Worm (Caenorhabditis elegans) whole organism, L4 larva: Measurements from ENCODE around the gene rfc-4.

Experiments
- F10B5.3 ChIP-seq: sonication (generic microtip); optimal IDR thresholded peaks from 2 replicates; lab custom pipeline; 2016; ENCODE audit warnings: mild to moderate bottlenecking, missing genetic modification characterization, missing compliant biosample characterization
- F49E8.2 ChIP-seq: sonication (generic microtip); optimal IDR thresholded peaks from 2 replicates; lab custom pipeline; 2016; ENCODE audit warnings: missing compliant biosample characterization, mild to moderate bottlenecking, missing genetic modification characterization, borderline replicate concordance
- T20F7.1 ChIP-seq: fragments of 200-800 bp; sonication (Bioruptor generic); optimal IDR thresholded peaks from 2 replicates; lab custom pipeline; 2018; ENCODE audit warnings: mild to moderate bottlenecking, missing genetic modification characterization, missing compliant biosample characterization
- Y5F2A.4 ChIP-seq: fragments of 200-800 bp; sonication (Bioruptor generic); optimal IDR thresholded peaks from 2 replicates; lab custom pipeline; 2018; ENCODE audit warnings: mild to moderate bottlenecking, missing genetic modification characterization, missing compliant biosample characterization
- arid-1 ChIP-seq: fragments of 200-800 bp; sonication (Bioruptor generic); conservative IDR thresholded peaks from 2 replicates; pipeline ENCODE4 v1.3.6; 2022; ENCODE audit warnings: missing genetic modification reagents, missing genetic modification characterization, missing compliant biosample characterization
- attf-4 ChIP-seq: sonication (generic microtip); optimal IDR thresholded peaks from 3 replicates; lab custom pipeline; 2017; ENCODE audit warnings: missing biosample characterization, missing genetic modification characterization
- ceh-82 ChIP-seq: sonication (generic microtip); optimal IDR thresholded peaks from 2 replicates; lab custom pipeline; 2017; ENCODE audit warnings: missing biosample characterization, missing genetic modification characterization
- ctbp-1 ChIP-seq: fragments of 200-800 bp; sonication (Bioruptor generic); IDR thresholded peaks from 2 replicates; pipeline ENCODE4 v1.3.6; 2022; ENCODE audit warnings: missing genetic modification reagents, missing genetic modification characterization, missing compliant biosample characterization
- daf-16 ChIP-seq, 3 experiments: sonication (generic microtip); optimal IDR thresholded peaks; 2 replicates each; lab custom pipeline; 2016 to 2017; ENCODE audit warnings: missing genetic modification characterization in 3 of 3, missing genetic modification reagents in 3 of 3, mild to moderate bottlenecking in 2 of 3, missing compliant biosample characterization in 2 of 3, missing biosample characterization in 1 of 3, moderate library complexity in 1 of 3
- daf-19 ChIP-seq: fragments of 200-800 bp; sonication (Bioruptor generic); conservative IDR thresholded peaks from 2 replicates; pipeline ENCODE4 v1.3.6; 2022; ENCODE audit warnings: missing genetic modification characterization, missing compliant biosample characterization
- daf-8 ChIP-seq: fragments of 200-800 bp; sonication (Bioruptor generic); IDR thresholded peaks from 2 replicates; pipeline ENCODE4 v1.3.6; 2022; ENCODE audit warnings: missing genetic modification characterization, missing compliant biosample characterization
- dmd-9 ChIP-seq: fragments of 200-800 bp; sonication (Bioruptor generic); IDR thresholded peaks from 2 replicates; pipeline ENCODE4 v1.3.6; 2022; ENCODE audit warnings: missing genetic modification reagents, missing genetic modification characterization, missing compliant biosample characterization
- duxl-1 ChIP-seq: sonication (generic microtip); optimal IDR thresholded peaks from 2 replicates; lab custom pipeline; 2016; ENCODE audit warnings: mild to moderate bottlenecking, missing genetic modification characterization, moderate library complexity, missing compliant biosample characterization; ENCODE audit not compliant: poor library complexity
- dve-1 ChIP-seq: sonication (generic microtip); optimal IDR thresholded peaks from 2 replicates; lab custom pipeline; 2017; ENCODE audit warnings: antibody characterized with exemption, mild to moderate bottlenecking, missing genetic modification characterization, missing compliant biosample characterization; ENCODE audit not compliant: insufficient read depth
- fkh-10 ChIP-seq: fragments of 150-350 bp; optimal IDR thresholded peaks from 2 replicates; lab custom pipeline; 2014; ENCODE audit warnings: missing biosample characterization, missing genetic modification reagents, missing genetic modification characterization
- fos-1 ChIP-seq: fragments of 150-350 bp; optimal IDR thresholded peaks from 2 replicates; lab custom pipeline; 2014; ENCODE audit warnings: missing biosample characterization, missing genetic modification characterization
- gei-8 ChIP-seq: fragments of 200-800 bp; sonication (Bioruptor generic); optimal IDR thresholded peaks from 2 replicates; lab custom pipeline; 2018; ENCODE audit warnings: mild to moderate bottlenecking, missing genetic modification characterization, missing compliant biosample characterization
- hif-1 ChIP-seq, 2 experiments: sonication (generic microtip); optimal IDR thresholded peaks; 2 replicates each; lab custom pipeline; 2016 to 2017; ENCODE audit warnings: missing compliant biosample characterization in 2 of 2, missing genetic modification characterization in 2 of 2, missing genetic modification reagents in 2 of 2, missing genotype in 2 of 2, mild to moderate bottlenecking in 1 of 2
- hlh-11 ChIP-seq: fragments of 200-800 bp; sonication (Bioruptor generic); optimal IDR thresholded peaks from 2 replicates; lab custom pipeline; 2018; ENCODE audit warnings: mild to moderate bottlenecking, missing genetic modification characterization, missing compliant biosample characterization
- hmg-1.1 ChIP-seq: fragments of 200-800 bp; sonication (Bioruptor generic); IDR thresholded peaks from 2 replicates; pipeline ENCODE4 v1.3.6; 2022; ENCODE audit warnings: missing genetic modification reagents, missing genetic modification characterization, missing compliant biosample characterization
- jun-1 ChIP-seq: fragments of 150-350 bp; optimal IDR thresholded peaks from 2 replicates; lab custom pipeline; 2014; ENCODE audit warnings: missing biosample characterization, missing genetic modification reagents, missing genetic modification characterization
- lin-15B ChIP-seq: fragments of 150-350 bp; sonication (generic microtip); optimal IDR thresholded peaks from 3 replicates; lab custom pipeline; 2014; ENCODE audit warnings: missing biosample characterization, missing genetic modification characterization
- lin-38 ChIP-seq: fragments of 200-800 bp; sonication (Bioruptor generic); IDR thresholded peaks from 2 replicates; pipeline ENCODE4 v1.3.6; 2022; ENCODE audit warnings: missing genetic modification reagents, missing genetic modification characterization, missing compliant biosample characterization
- lir-3 ChIP-seq: sonication (generic microtip); optimal IDR thresholded peaks from 2 replicates; lab custom pipeline; 2016; ENCODE audit warnings: mild to moderate bottlenecking, missing genetic modification characterization, missing compliant biosample characterization
- lsy-2 ChIP-seq, 2 experiments: fragments of 150-350 bp in 1 of 2; sonication (generic microtip) in 1 of 2; optimal IDR thresholded peaks; 2 replicates each; lab custom pipeline; 2014 to 2017; ENCODE audit warnings: missing biosample characterization in 2 of 2, missing genetic modification characterization in 2 of 2
- madf-5 ChIP-seq, 2 experiments: fragments of 200-800 bp; sonication (Bioruptor generic); IDR thresholded peaks; 2 replicates each; pipeline ENCODE4 v1.3.6; 2022; ENCODE audit warnings: missing compliant biosample characterization in 2 of 2, missing genetic modification characterization in 2 of 2
- nhr-28 ChIP-seq: fragments of 150-350 bp; optimal IDR thresholded peaks from 2 replicates; lab custom pipeline; 2014; ENCODE audit warnings: missing biosample characterization, missing genetic modification characterization
- nhr-42 ChIP-seq: fragments of 200-800 bp; sonication (Bioruptor generic); IDR thresholded peaks from 2 replicates; pipeline ENCODE4 v1.3.6; 2022; ENCODE audit warnings: missing genetic modification characterization, missing compliant biosample characterization
- nhr-48 ChIP-seq: sonication (generic microtip); optimal IDR thresholded peaks from 2 replicates; lab custom pipeline; 2016; ENCODE audit warnings: mild to moderate bottlenecking, missing genetic modification characterization, missing compliant biosample characterization
- nhr-6 ChIP-seq: fragments of 150-350 bp; optimal IDR thresholded peaks from 2 replicates; lab custom pipeline; 2014; ENCODE audit warnings: missing biosample characterization, missing genetic modification characterization
- nhr-77 ChIP-seq: fragments of 150-350 bp; optimal IDR thresholded peaks from 2 replicates; lab custom pipeline; 2014; ENCODE audit warnings: missing biosample characterization, missing genetic modification characterization
- pha-4 ChIP-seq, 2 experiments: fragments of 150-350 bp in 1 of 2; fragments of 200-800 bp in 1 of 2; sonication (Bioruptor generic) in 1 of 2; IDR thresholded peaks in 1 of 2; optimal IDR thresholded peaks in 1 of 2; 2 replicates each; pipeline versions ENCODE4 v1.3.6 to Lab custom; 2014 to 2022; ENCODE audit warnings: missing genetic modification characterization in 2 of 2, missing genetic modification reagents in 2 of 2, missing biosample characterization in 1 of 2, missing compliant biosample characterization in 1 of 2
- pqm-1 ChIP-seq: sonication (generic microtip); optimal IDR thresholded peaks from 2 replicates; lab custom pipeline; 2017; ENCODE audit warnings: missing biosample characterization, missing genetic modification characterization
- snpc-1.2 ChIP-seq: fragments of 200-800 bp; sonication (Bioruptor generic); IDR thresholded peaks from 2 replicates; pipeline ENCODE4 v1.3.6; 2022; ENCODE audit warnings: missing genetic modification reagents, missing genetic modification characterization, missing compliant biosample characterization
- snpc-4 ChIP-seq: fragments of 150-350 bp; optimal IDR thresholded peaks from 2 replicates; lab custom pipeline; 2014; ENCODE audit warnings: missing biosample characterization, missing genetic modification characterization
- spr-1 ChIP-seq: sonication (generic microtip); optimal IDR thresholded peaks from 2 replicates; lab custom pipeline; 2016; ENCODE audit warnings: mild to moderate bottlenecking, missing genetic modification characterization, missing compliant biosample characterization
- tag-97 ChIP-seq: fragments of 200-800 bp; sonication (Bioruptor generic); IDR thresholded peaks from 2 replicates; pipeline ENCODE4 v1.3.6; 2022; ENCODE audit warnings: missing genetic modification characterization, missing compliant biosample characterization
- unc-130 ChIP-seq: sonication (generic microtip); optimal IDR thresholded peaks from 2 replicates; lab custom pipeline; 2016; ENCODE audit warnings: missing genetic modification reagents, missing genetic modification characterization, missing compliant biosample characterization
- unc-39 ChIP-seq: sonication (generic microtip); optimal IDR thresholded peaks from 2 replicates; lab custom pipeline; 2017; ENCODE audit warnings: missing biosample characterization, missing genetic modification characterization
- unc-62 ChIP-seq, 3 experiments: fragments of 150-350 bp in 1 of 3; sonication (generic microtip); optimal IDR thresholded peaks in 2 of 3; peaks in 1 of 3; 1 replicate in 1 of 3; 2 replicates in 2 of 3; lab custom pipeline; 2014 to 2017; ENCODE audit warnings: missing biosample characterization in 3 of 3, missing genetic modification characterization in 3 of 3, missing genetic modification reagents in 3 of 3, missing genotype in 1 of 3
- vab-7 ChIP-seq: fragments of 200-800 bp; sonication (Bioruptor generic); IDR thresholded peaks from 2 replicates; pipeline ENCODE4 v1.3.6; 2022; ENCODE audit warnings: missing genetic modification reagents, missing genetic modification characterization, missing compliant biosample characterization
- zip-11 ChIP-seq: fragments of 200-800 bp; sonication (Bioruptor generic); IDR thresholded peaks from 2 replicates; pipeline ENCODE4 v1.3.6; 2022; ENCODE audit warnings: missing genetic modification characterization, missing compliant biosample characterization
- ztf-11 ChIP-seq: fragments of 150-350 bp; optimal IDR thresholded peaks from 2 replicates; lab custom pipeline; 2014; ENCODE audit warnings: missing biosample characterization, missing genetic modification characterization

rfc-4 gene

ce11 chrIII:6988060-6988459 is 16.0 kb downstream of the rfc-4 start (continued):
- no peak for TF ChIP-seq nhr-6
- TF ChIP-seq dve-1 (tag; lab: Kevin White, UChicago) = peak; percentile 3
- TF ChIP-seq hmg-1.1 = no peak
- no peak for TF ChIP-seq fkh-10
- TF ChIP-seq lin-38 (GFP tag; lab: Robert Waterston, UW) = no peak
- TF ChIP-seq dmd-9 (GFP tag; lab: Robert Waterston, UW) = no peak
- TF ChIP-seq lin-15B (tag; lab: Kevin White, UChicago) = no peak
- TF ChIP-seq F49E8.2 (tag; lab: Kevin White, UChicago) = no peak
- no peak for TF ChIP-seq F10B5.3 (tag; lab: Kevin White, UChicago)
- TF ChIP-seq arid-1 (GFP tag; lab: Robert Waterston, UW) = no peak
- no peak for TF ChIP-seq nhr-77 (tag; lab: Kevin White, UChicago)
- peak in 1 of 2 experiments; percentile 59 for TF ChIP-seq lsy-2 (tag; optimal IDR thresholded peaks at IDR 0.05; lab: Kevin White, UChicago)
- TF ChIP-seq daf-16 (GFP tag; optimal IDR thresholded peaks at IDR 0.05; lab: Kevin White, UChicago) = peak in 1 of 2 experiments; percentile 91
- no peak for TF ChIP-seq daf-16 (tag; optimal IDR thresholded peaks at IDR 0.05; lab: Kevin White, UChicago)
- peak in 1 of 2 experiments; percentile 8 for TF ChIP-seq hif-1 (tag; optimal IDR thresholded peaks at IDR 0.05; lab: Kevin White, UChicago)
- TF ChIP-seq unc-39 (tag; lab: Kevin White, UChicago) = no peak
- TF ChIP-seq ctbp-1 (GFP tag; lab: Robert Waterston, UW) = no peak
- TF ChIP-seq pha-4 (GFP tag; IDR thresholded peaks at IDR 0.05; lab: Robert Waterston, UW) = no peak
- no peak for TF ChIP-seq pha-4 (tag; optimal IDR thresholded peaks at IDR 0.05; lab: Kevin White, UChicago)
- no peak for TF ChIP-seq jun-1 (tag; lab: Kevin White, UChicago)
- TF ChIP-seq tag-97 (GFP tag; lab: Robert Waterston, UW) = no peak
- TF ChIP-seq ceh-82 (tag; lab: Kevin White, UChicago) = no peak
- TF ChIP-seq unc-130 (GFP tag; lab: Kevin White, UChicago) = no peak
- no peak for TF ChIP-seq snpc-4 (tag; lab: Kevin White, UChicago)
- TF ChIP-seq spr-1 (tag; lab: Kevin White, UChicago) = no peak
- no peak for TF ChIP-seq fos-1 (tag; lab: Kevin White, UChicago)
- TF ChIP-seq gei-8 (GFP tag; lab: Kevin White, UChicago) = no peak
- TF ChIP-seq T20F7.1 (GFP tag; lab: Kevin White, UChicago) = no peak
- no peak for TF ChIP-seq madf-5 (GFP tag; IDR thresholded peaks at IDR 0.05; lab: Robert Waterston, UW)
- no peak for TF ChIP-seq daf-19 (GFP tag; lab: Robert Waterston, UW)
- no peak for TF ChIP-seq zip-11 (GFP tag; lab: Robert Waterston, UW)
- no peak for TF ChIP-seq duxl-1 (tag; lab: Kevin White, UChicago)
- TF ChIP-seq attf-4 (tag; lab: Kevin White, UChicago) = no peak
- TF ChIP-seq lir-3 (tag; lab: Kevin White, UChicago) = no peak
- no peak for TF ChIP-seq snpc-1.2 (GFP tag; lab: Robert Waterston, UW)
- TF ChIP-seq hlh-11 (tag; lab: Kevin White, UChicago) = peak; percentile 52
- no peak for TF ChIP-seq nhr-48
- no peak for TF ChIP-seq nhr-42 (GFP tag; lab: Robert Waterston, UW)
- no peak for TF ChIP-seq nhr-28 (tag; lab: Kevin White, UChicago)
- no peak for TF ChIP-seq ztf-11
- peak in 1 of 2 experiments; percentile 95 for TF ChIP-seq unc-62 (GFP tag; optimal IDR thresholded peaks at IDR 0.05 in 1 of 2; lab: Kevin White, UChicago)
- no peak for TF ChIP-seq unc-62 (tag; optimal IDR thresholded peaks at IDR 0.05; lab: Kevin White, UChicago)
- no peak for TF ChIP-seq Y5F2A.4 (GFP tag; lab: Kevin White, UChicago)
- TF ChIP-seq pqm-1 (tag; lab: Kevin White, UChicago) = no peak
- TF ChIP-seq daf-8 (GFP tag; lab: Robert Waterston, UW) = no peak
- TF ChIP-seq vab-7 = no peak
